Fruit fly (Drosophila melanogaster) whole organism, embryonic: ENCODE measurements around the gene CG2794.

Experiments used
- Atf-2 ChIP-seq: fragments of 200-800 bp; sonication (Bioruptor generic); optimal IDR thresholded peaks from 2 replicates; lab custom pipeline; 2016; ENCODE audit warnings: missing biosample characterization, missing genetic modification characterization
- CG12659 ChIP-seq: fragments of 200-800 bp; sonication (Bioruptor generic); optimal IDR thresholded peaks from 3 replicates; lab custom pipeline; 2017; ENCODE audit warnings: mild to moderate bottlenecking, missing biosample characterization, missing genetic modification reagents, missing genetic modification characterization
- CG14014 ChIP-seq: fragments of 200-800 bp; sonication (Bioruptor generic); IDR thresholded peaks from 2 replicates; pipeline ENCODE4 v1.3.6; 2022; ENCODE audit warnings: missing biosample characterization, missing genetic modification characterization
- CG1832 ChIP-seq: fragments of 200-800 bp; sonication (Bioruptor generic); optimal IDR thresholded peaks from 2 replicates; lab custom pipeline; 2017; ENCODE audit warnings: missing biosample characterization, mild to moderate bottlenecking, missing genetic modification characterization, inconsistent platforms
- CG18619 ChIP-seq: fragments of 200-800 bp; sonication (Bioruptor generic); optimal IDR thresholded peaks from 3 replicates; lab custom pipeline; 2017; ENCODE audit warnings: missing biosample characterization, mild to moderate bottlenecking, missing genetic modification characterization
- CG4424 ChIP-seq: fragments of 200-800 bp; sonication (Bioruptor generic); optimal IDR thresholded peaks from 3 replicates; lab custom pipeline; 2016; ENCODE audit warnings: missing biosample characterization, missing genetic modification characterization
- CG8089 ChIP-seq: fragments of 200-800 bp; sonication (Bioruptor generic); optimal IDR thresholded peaks from 3 replicates; lab custom pipeline; 2016; ENCODE audit warnings: missing biosample characterization, missing genetic modification characterization
- br ChIP-seq: fragments of >200 bp; optimal IDR thresholded peaks from 2 replicates; lab custom pipeline; 2017
- lilli ChIP-seq: fragments of 200-800 bp; sonication (Bioruptor generic); optimal IDR thresholded peaks from 3 replicates; lab custom pipeline; 2016; ENCODE audit warnings: missing biosample characterization, missing genetic modification characterization
- pan ChIP-seq, 4 experiments: fragments of >200 bp in 3 of 4; fragments of 200-800 bp in 1 of 4; sonication (Bioruptor generic) in 1 of 4; optimal IDR thresholded peaks in 3 of 4; IDR thresholded peaks in 1 of 4; 2 replicates each; pipeline versions ENCODE4 v1.3.6 to Lab custom; 2017 to 2022; ENCODE audit warnings: missing biosample characterization in 2 of 4, missing genetic modification characterization in 2 of 4, mixed read lengths in 1 of 4
- tx ChIP-seq: fragments of 200-800 bp; sonication (Bioruptor generic); optimal IDR thresholded peaks from 2 replicates; lab custom pipeline; 2016; ENCODE audit warnings: missing biosample characterization, missing genetic modification characterization

dm6 chr2L:606165-606564, 42.2 kb downstream of the CG2794 start:
- TF ChIP-seq CG14014 (GFP tag; lab: Robert Waterston, UW): 0 out of 2 replicates have a peak, but pooled peaks have one; percentile 12
- TF ChIP-seq CG1832 (GFP tag; lab: Kevin White, UChicago): no peak
- no peak for TF ChIP-seq CG18619
- peak; percentile 11 for TF ChIP-seq Atf-2
- no peak for TF ChIP-seq CG8089 (GFP tag; lab: Kevin White, UChicago)
- TF ChIP-seq br (lab: Kevin White, UChicago): no peak
- TF ChIP-seq pan (optimal IDR thresholded peaks at IDR 0.05; lab: Kevin White, UChicago): no peak
- no peak for TF ChIP-seq pan (GFP tag; optimal IDR thresholded peaks at IDR 0.05 in 1 of 2, IDR thresholded peaks at IDR 0.05 in 1 of 2)
- no peak for TF ChIP-seq lilli (GFP tag; lab: Kevin White, UChicago)
- TF ChIP-seq tx (GFP tag; lab: Kevin White, UChicago): no peak
- peak; percentile 29 for TF ChIP-seq CG4424
- TF ChIP-seq CG12659 (GFP tag; lab: Kevin White, UChicago): no peak
